Worm (Caenorhabditis elegans): ENCODE results near the gene K02A6.2.

K02A6.2 gene

DNA sequence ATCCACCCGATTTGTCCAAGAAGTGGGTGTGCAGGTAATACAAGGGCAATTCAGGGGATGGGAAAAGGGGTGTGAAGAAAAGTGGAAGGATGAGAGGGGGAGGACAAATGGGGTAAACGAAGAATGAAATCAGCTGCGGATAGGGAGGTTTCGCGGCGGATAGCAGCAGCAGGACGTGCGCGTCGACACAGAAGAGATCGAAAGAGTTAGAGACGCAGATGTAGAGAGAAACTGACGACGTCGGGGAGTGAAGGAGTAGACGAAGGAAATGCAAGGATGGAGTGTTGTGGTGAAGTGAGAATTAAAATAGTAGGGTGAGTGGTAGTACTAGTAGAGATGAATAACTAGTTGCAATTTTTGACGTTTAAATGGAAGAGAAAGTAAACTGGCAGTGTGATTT is 27.5 kb upstream of the K02A6.2 start, which contains the start of gene M60.6:
Gene M60.6 (minus strand): TSS at position 166 of the 400 bp plus-strand sequence.
- TF ChIP-seq grh-1 (GFP tag; IDR thresholded peaks at IDR 0.05) (0 out of 2 replicates have a peak, but pooled peaks have one; percentile 22), lin-14 (GFP tag; optimal IDR thresholded peaks at IDR 0.05) (peak; percentile 84), sptf-1 (tag; optimal IDR thresholded peaks at IDR 0.05) (no peak), nhr-28 (tag; optimal IDR thresholded peaks at IDR 0.05) (no peak), F16B12.6 (tag; optimal IDR thresholded peaks at IDR 0.05) (no peak), tbx-2 (tag; optimal IDR thresholded peaks at IDR 0.05) (peak; percentile 15), swsn-7 (tag; optimal IDR thresholded peaks at IDR 0.05) (peak; percentile 49), ceh-82 (tag; optimal IDR thresholded peaks at IDR 0.05) (peak in 1 of 3 experiments; percentile 73), lsy-2 (tag; optimal IDR thresholded peaks at IDR 0.05) (peak in 1 of 2 experiments; percentile 42), zip-4 (GFP tag; optimal IDR thresholded peaks at IDR 0.05) (no peak), dpl-1 (GFP tag; optimal IDR thresholded peaks at IDR 0.05) (no peak), sox-4 (tag; optimal IDR thresholded peaks at IDR 0.05) (peak; percentile 29), fkh-8 (tag; optimal IDR thresholded peaks at IDR 0.05) (peak; percentile 33), pqm-1 (tag; optimal IDR thresholded peaks at IDR 0.05) (no peak), Y116A8C.19 (tag; optimal IDR thresholded peaks at IDR 0.05; ENCODE audit: borderline replicate concordance) (no peak), fos-1 (tag; optimal IDR thresholded peaks at IDR 0.05) (peak; percentile 16), fkh-10 (GFP tag; optimal IDR thresholded peaks at IDR 0.05) (peak; percentile 33), hpl-2 (GFP tag; optimal IDR thresholded peaks at IDR 0.05) (no peak), ces-1 (GFP tag; optimal IDR thresholded peaks at IDR 0.05) (no peak), ztf-11 (tag; optimal IDR thresholded peaks at IDR 0.05) (no peak), nhr-85 (tag) (peak; percentile 87), xbp-1 (tag; optimal IDR thresholded peaks at IDR 0.05) (peak; percentile 28), blmp-1 (tag; optimal IDR thresholded peaks at IDR 0.05) (peak; percentile 76), ceh-88 (GFP tag; IDR thresholded peaks at IDR 0.05) (no peak), nhr-20 (tag; optimal IDR thresholded peaks at IDR 0.05) (peak; percentile 48), efl-3 (GFP tag; optimal IDR thresholded peaks at IDR 0.05) (no peak), C04F5.9 (tag; optimal IDR thresholded peaks at IDR 0.05) (no peak), hlh-4 (tag; optimal IDR thresholded peaks at IDR 0.05) (no peak), ceh-63 (GFP tag; optimal IDR thresholded peaks at IDR 0.05) (no peak), nhr-19 (GFP tag; conservative IDR thresholded peaks at IDR 0.05) (0 out of 2 replicates have a peak, but pooled peaks have one; percentile 18), tlp-1 (tag; optimal IDR thresholded peaks at IDR 0.05) (no peak), nhr-47 (tag; optimal IDR thresholded peaks at IDR 0.05) (peak; percentile 60), sup-37 (GFP tag; optimal IDR thresholded peaks at IDR 0.05) (no peak), pax-3 (tag; optimal IDR thresholded peaks at IDR 0.05) (no peak), snu-23 (GFP tag; optimal IDR thresholded peaks at IDR 0.05) (peak; percentile 61), snpc-4 (tag; optimal IDR thresholded peaks at IDR 0.05) (no peak), efl-1 (optimal IDR thresholded peaks at IDR 0.05) (peak; percentile 16 to 32), efl-1 (GFP tag; optimal IDR thresholded peaks at IDR 0.05 in 1 of 2) (no peak), lir-3 (tag; optimal IDR thresholded peaks at IDR 0.05; ENCODE audit: poor library complexity) (no peak), skn-1 (tag; optimal IDR thresholded peaks at IDR 0.05) (peak; percentile 7), mab-9 (GFP tag; IDR thresholded peaks at IDR 0.05) (no peak), ama-1 (optimal IDR thresholded peaks at IDR 0.05) (no peak), nhr-90 (tag; optimal IDR thresholded peaks at IDR 0.05; ENCODE audit: poor library complexity) (peak; percentile 27), egl-13 (tag; optimal IDR thresholded peaks at IDR 0.05) (peak; percentile 32), ets-5 (GFP tag; IDR thresholded peaks at IDR 0.05) (no peak), dsc-1 (tag; optimal IDR thresholded peaks at IDR 0.05) (no peak), lin-35 (GFP tag; optimal IDR thresholded peaks at IDR 0.05) (peak; percentile 4 to 5), lin-39 (tag; optimal IDR thresholded peaks at IDR 0.05) (no peak), nhr-71 (tag; optimal IDR thresholded peaks at IDR 0.05) (peak; percentile 52), unc-86 (tag; optimal IDR thresholded peaks at IDR 0.05) (no peak), mdl-1 (tag; optimal IDR thresholded peaks at IDR 0.05) (peak in 1 of 2 experiments; percentile 30), jun-1 (tag; optimal IDR thresholded peaks at IDR 0.05) (no peak), rnt-1 (tag; optimal IDR thresholded peaks at IDR 0.05) (peak; percentile 7), vab-15 (tag; optimal IDR thresholded peaks at IDR 0.05) (no peak)

Data from whole organism, L1 larva.